Worm (Caenorhabditis elegans) whole organism, L4 larva: ENCODE measurements around the gene T15B7.14.

ENCODE experiments used
- F49E8.2 ChIP-seq: sonication (generic microtip); optimal IDR thresholded peaks from 2 replicates; lab custom pipeline; 2016; ENCODE audit warnings: missing compliant biosample characterization, mild to moderate bottlenecking, missing genetic modification characterization, borderline replicate concordance
- ceh-28 ChIP-seq: fragments of 150-350 bp; optimal IDR thresholded peaks from 2 replicates; lab custom pipeline; 2014; ENCODE audit warnings: missing biosample characterization, missing genetic modification reagents, missing genetic modification characterization
- ceh-82 ChIP-seq: sonication (generic microtip); optimal IDR thresholded peaks from 2 replicates; lab custom pipeline; 2017; ENCODE audit warnings: missing biosample characterization, missing genetic modification characterization
- daf-16 ChIP-seq, 3 experiments: sonication (generic microtip); optimal IDR thresholded peaks; 2 replicates each; lab custom pipeline; 2016 to 2017; ENCODE audit warnings: missing genetic modification characterization in 3 of 3, missing genetic modification reagents in 3 of 3, mild to moderate bottlenecking in 2 of 3, missing compliant biosample characterization in 2 of 3, missing biosample characterization in 1 of 3, moderate library complexity in 1 of 3
- lin-15B ChIP-seq: fragments of 150-350 bp; sonication (generic microtip); optimal IDR thresholded peaks from 3 replicates; lab custom pipeline; 2014; ENCODE audit warnings: missing biosample characterization, missing genetic modification characterization
- lsy-2 ChIP-seq, 2 experiments: fragments of 150-350 bp in 1 of 2; sonication (generic microtip) in 1 of 2; optimal IDR thresholded peaks; 2 replicates each; lab custom pipeline; 2014 to 2017; ENCODE audit warnings: missing biosample characterization in 2 of 2, missing genetic modification characterization in 2 of 2
- nhr-11 ChIP-seq: fragments of 150-350 bp; optimal IDR thresholded peaks from 2 replicates; lab custom pipeline; 2014; ENCODE audit warnings: missing biosample characterization, missing genetic modification characterization
- nhr-237 ChIP-seq: sonication (generic microtip); optimal IDR thresholded peaks from 2 replicates; lab custom pipeline; 2017; ENCODE audit warnings: missing biosample characterization, missing genetic modification characterization
- pqm-1 ChIP-seq: sonication (generic microtip); optimal IDR thresholded peaks from 2 replicates; lab custom pipeline; 2017; ENCODE audit warnings: missing biosample characterization, missing genetic modification characterization
- snpc-1.2 ChIP-seq: fragments of 200-800 bp; sonication (Bioruptor generic); IDR thresholded peaks from 2 replicates; pipeline ENCODE4 v1.3.6; 2022; ENCODE audit warnings: missing genetic modification reagents, missing genetic modification characterization, missing compliant biosample characterization
- tag-97 ChIP-seq: fragments of 200-800 bp; sonication (Bioruptor generic); IDR thresholded peaks from 2 replicates; pipeline ENCODE4 v1.3.6; 2022; ENCODE audit warnings: missing genetic modification characterization, missing compliant biosample characterization
- unc-130 ChIP-seq: sonication (generic microtip); optimal IDR thresholded peaks from 2 replicates; lab custom pipeline; 2016; ENCODE audit warnings: missing genetic modification reagents, missing genetic modification characterization, missing compliant biosample characterization

DNA sequence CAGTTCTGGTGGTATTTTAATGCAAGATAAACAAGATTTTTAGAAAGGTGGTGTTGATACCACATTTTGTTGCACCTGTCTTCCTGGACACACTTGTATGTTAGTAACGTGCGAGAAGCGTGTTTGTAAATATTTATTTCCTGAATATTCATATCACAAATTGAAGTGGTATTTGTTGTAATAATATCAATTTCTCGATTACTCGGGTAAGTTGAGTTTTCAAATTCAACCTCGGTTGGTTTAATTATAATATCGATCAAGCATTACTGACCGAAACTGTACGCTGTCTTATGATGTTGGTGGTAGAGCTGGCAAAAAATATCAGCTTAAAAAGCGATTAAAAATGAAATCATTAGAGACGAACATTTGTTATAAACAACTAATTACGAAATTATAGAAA, 31.1 kb downstream of the T15B7.14 start, which contains the start of gene dmsr-11:
- TF ChIP-seq nhr-237 (tag; lab: Kevin White, UChicago): no peak
- no peak for TF ChIP-seq tag-97 (GFP tag; lab: Robert Waterston, UW)
- TF ChIP-seq ceh-28 (tag; lab: Kevin White, UChicago): no peak
- TF ChIP-seq nhr-11 (tag; lab: Kevin White, UChicago): no peak
- TF ChIP-seq lsy-2 (tag; optimal IDR thresholded peaks at IDR 0.05; lab: Kevin White, UChicago): no peak
- no peak for TF ChIP-seq ceh-82 (tag; lab: Kevin White, UChicago)
- TF ChIP-seq snpc-1.2 (GFP tag; lab: Robert Waterston, UW): no peak
- no peak for TF ChIP-seq F49E8.2 (tag; lab: Kevin White, UChicago)
- TF ChIP-seq pqm-1 (tag; lab: Kevin White, UChicago): no peak
- no peak for TF ChIP-seq daf-16 (GFP tag; optimal IDR thresholded peaks at IDR 0.05; lab: Kevin White, UChicago)
- no peak for TF ChIP-seq daf-16 (tag; optimal IDR thresholded peaks at IDR 0.05; lab: Kevin White, UChicago)
- no peak for TF ChIP-seq lin-15B
- TF ChIP-seq unc-130: no peak
